Worm (Caenorhabditis elegans) whole organism, midembryonic: Measurements from ENCODE around the gene F09G2.1.

Experiments
- T22C8.4 ChIP-seq: fragments of 200-800 bp; sonication (Bioruptor generic); IDR thresholded peaks from 2 replicates; pipeline ENCODE4 v1.3.6; 2022; ENCODE audit warnings: missing genetic modification characterization, missing compliant biosample characterization
- flt-1 ChIP-seq: fragments of 200-800 bp; sonication (Bioruptor generic); IDR thresholded peaks from 2 replicates; pipeline ENCODE4 v1.3.6; 2022; ENCODE audit warnings: missing genetic modification characterization, missing compliant biosample characterization
- klf-2 ChIP-seq: fragments of 200-800 bp; sonication (Bioruptor generic); conservative IDR thresholded peaks from 2 replicates; pipeline ENCODE4 v1.3.6; 2022; ENCODE audit warnings: missing genetic modification reagents, missing genetic modification characterization, missing compliant biosample characterization
- med-1 ChIP-seq: sonication (generic microtip); optimal IDR thresholded peaks from 2 replicates; lab custom pipeline; 2017; ENCODE audit warnings: missing genetic modification characterization, mild to moderate bottlenecking, missing compliant biosample characterization, antibody characterized with exemption, missing genetic modification reagents; ENCODE audit not compliant: insufficient read depth
- ref-1 ChIP-seq: fragments of 200-800 bp; sonication (Bioruptor generic); conservative IDR thresholded peaks from 2 replicates; pipeline ENCODE4 v1.3.6; 2022; ENCODE audit warnings: missing genetic modification reagents, missing genetic modification characterization, missing compliant biosample characterization
- tab-1 ChIP-seq: fragments of 200-800 bp; sonication (Bioruptor generic); IDR thresholded peaks from 2 replicates; pipeline ENCODE4 v1.3.6; 2022; ENCODE audit warnings: missing genetic modification characterization, missing compliant biosample characterization
- ztf-23 ChIP-seq: fragments of 200-800 bp; sonication (Bioruptor generic); IDR thresholded peaks from 2 replicates; pipeline ENCODE4 v1.3.6; 2022; ENCODE audit warnings: missing genetic modification reagents, missing genetic modification characterization, missing compliant biosample characterization

DNA sequence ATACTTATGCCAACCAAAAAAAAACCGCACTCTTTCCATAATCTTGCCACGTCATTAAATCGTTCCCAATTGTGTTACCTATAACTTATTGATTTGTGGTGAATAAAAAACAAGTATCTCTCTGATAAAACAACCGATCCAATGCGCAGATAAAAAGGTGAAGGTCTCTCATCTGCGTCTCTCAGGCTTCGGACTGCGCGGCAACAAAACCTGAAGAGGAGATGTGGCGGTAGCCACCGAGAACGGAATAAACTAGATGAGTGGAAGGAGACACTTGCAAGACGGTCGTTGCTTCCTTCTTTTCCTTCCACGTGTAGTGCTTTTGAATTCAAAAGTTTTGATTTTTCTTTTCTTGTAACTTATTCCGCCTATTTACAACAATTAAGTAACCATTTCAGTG is 24.9 kb downstream of the F09G2.1 start, which contains the start of gene fkb-3:
- TF ChIP-seq flt-1 (GFP tag; lab: Robert Waterston, UW), result no peak
- TF ChIP-seq klf-2 (GFP tag; lab: Robert Waterston, UW), result no peak
- TF ChIP-seq tab-1, result no peak
- no peak for TF ChIP-seq ref-1 (GFP tag; lab: Robert Waterston, UW)
- TF ChIP-seq med-1 (GFP tag; lab: Kevin White, UChicago), result no peak
- TF ChIP-seq ztf-23, result no peak
- no peak for TF ChIP-seq T22C8.4 (GFP tag; lab: Robert Waterston, UW)
